Fruit fly (Drosophila melanogaster) whole organism, embryonic: Measurements from ENCODE around the gene TwdlE.

Source experiments
- B-H2 ChIP-seq: fragments of 200-800 bp; sonication (Bioruptor generic); optimal IDR thresholded peaks from 2 replicates; lab custom pipeline; 2018; ENCODE audit warnings: missing biosample characterization, mild to moderate bottlenecking, missing genetic modification characterization
- CG11723 ChIP-seq: fragments of 200-800 bp; sonication (Bioruptor generic); optimal IDR thresholded peaks from 2 replicates; lab custom pipeline; 2017; ENCODE audit warnings: missing biosample characterization, mild to moderate bottlenecking, missing genetic modification characterization
- CG12155 ChIP-seq: fragments of 200-800 bp; sonication (Bioruptor generic); optimal IDR thresholded peaks from 3 replicates; lab custom pipeline; 2016; ENCODE audit warnings: missing biosample characterization, missing genetic modification characterization
- CG13123 ChIP-seq: fragments of 200-800 bp; sonication (Bioruptor generic); optimal IDR thresholded peaks from 2 replicates; lab custom pipeline; 2016; ENCODE audit warnings: missing biosample characterization, missing genetic modification characterization
- CG13296 ChIP-seq: fragments of 200-800 bp; sonication (Bioruptor generic); optimal IDR thresholded peaks from 3 replicates; lab custom pipeline; 2018; ENCODE audit warnings: missing biosample characterization, mild to moderate bottlenecking, missing genetic modification characterization
- CG13894 ChIP-seq: fragments of 200-800 bp; sonication (Bioruptor generic); optimal IDR thresholded peaks from 3 replicates; lab custom pipeline; 2018; ENCODE audit warnings: missing biosample characterization, mild to moderate bottlenecking, missing genetic modification characterization, moderate library complexity
- CG14710 ChIP-seq: fragments of 200-800 bp; sonication (Bioruptor generic); optimal IDR thresholded peaks from 3 replicates; lab custom pipeline; 2019; ENCODE audit warnings: missing biosample characterization, mild to moderate bottlenecking, missing genetic modification characterization, moderate library complexity
- CG14965 ChIP-seq: fragments of 200-800 bp; sonication (Bioruptor generic); optimal IDR thresholded peaks from 2 replicates; lab custom pipeline; 2016; ENCODE audit warnings: missing biosample characterization, missing genetic modification characterization, borderline replicate concordance
- CG16863 ChIP-seq: fragments of 200-800 bp; sonication (Bioruptor generic); optimal IDR thresholded peaks from 3 replicates; lab custom pipeline; 2016; ENCODE audit warnings: missing biosample characterization, missing genetic modification characterization
- CG1792 ChIP-seq: fragments of 200-800 bp; sonication (Bioruptor generic); optimal IDR thresholded peaks from 2 replicates; lab custom pipeline; 2016; ENCODE audit warnings: missing biosample characterization, missing genetic modification characterization
- CG2199 ChIP-seq: fragments of 200-800 bp; sonication (Bioruptor generic); IDR thresholded peaks from 3 replicates; pipeline ENCODE4 v1.3.6; 2022; ENCODE audit warnings: missing biosample characterization, missing genetic modification characterization
- CG34376 ChIP-seq: fragments of 200-800 bp; sonication (Bioruptor generic); optimal IDR thresholded peaks from 2 replicates; lab custom pipeline; 2018; ENCODE audit warnings: missing biosample characterization, mild to moderate bottlenecking, missing genetic modification characterization
- CG4617 ChIP-seq: fragments of 200-800 bp; sonication (Bioruptor generic); optimal IDR thresholded peaks from 3 replicates; lab custom pipeline; 2016; ENCODE audit warnings: missing biosample characterization, missing genetic modification characterization, borderline replicate concordance
- CG4730 ChIP-seq: fragments of 200-800 bp; sonication (Bioruptor generic); IDR thresholded peaks from 2 replicates; pipeline ENCODE4 v1.3.6; 2022; ENCODE audit warnings: missing biosample characterization, missing genetic modification characterization
- CG6654 ChIP-seq: fragments of 200-800 bp; sonication (Bioruptor generic); optimal IDR thresholded peaks from 2 replicates; lab custom pipeline; 2017; ENCODE audit warnings: missing biosample characterization, mild to moderate bottlenecking, missing genetic modification characterization
- CG8089 ChIP-seq: fragments of 200-800 bp; sonication (Bioruptor generic); optimal IDR thresholded peaks from 3 replicates; lab custom pipeline; 2016; ENCODE audit warnings: missing biosample characterization, missing genetic modification characterization
- CG8924 ChIP-seq: fragments of 200-800 bp; optimal IDR thresholded peaks from 3 replicates; lab custom pipeline; 2019; ENCODE audit warnings: missing biosample characterization, mild to moderate bottlenecking, missing genetic modification characterization, moderate library complexity
- Camta ChIP-seq: fragments of 200-800 bp; sonication (Bioruptor generic); optimal IDR thresholded peaks from 2 replicates; lab custom pipeline; 2016; ENCODE audit warnings: missing biosample characterization, missing genetic modification characterization
- CrebB ChIP-seq: fragments of 200-800 bp; sonication (Bioruptor generic); optimal IDR thresholded peaks from 3 replicates; lab custom pipeline; 2018; ENCODE audit warnings: missing biosample characterization, mild to moderate bottlenecking, missing genetic modification characterization
- Dbx ChIP-seq: fragments of 200-800 bp; sonication (Bioruptor generic); IDR thresholded peaks from 3 replicates; pipeline ENCODE4 v1.3.6; 2022; ENCODE audit warnings: missing biosample characterization, missing genetic modification characterization
- HmgZ ChIP-seq: fragments of 200-800 bp; sonication (Bioruptor generic); optimal IDR thresholded peaks from 2 replicates; lab custom pipeline; 2018; ENCODE audit warnings: missing biosample characterization, mild to moderate bottlenecking, missing genetic modification characterization
- Hsf ChIP-seq: fragments of 200-800 bp; sonication (Bioruptor generic); optimal IDR thresholded peaks from 3 replicates; lab custom pipeline; 2016; ENCODE audit warnings: missing biosample characterization, missing genetic modification characterization
- Kr ChIP-seq: fragments of 200-800 bp; sonication (Bioruptor generic); optimal IDR thresholded peaks from 2 replicates; lab custom pipeline; 2017; ENCODE audit warnings: missing biosample characterization, mild to moderate bottlenecking, missing genetic modification characterization
- MESR4 ChIP-seq: fragments of 200-800 bp; sonication (Bioruptor generic); optimal IDR thresholded peaks from 2 replicates; lab custom pipeline; 2018; ENCODE audit warnings: missing biosample characterization, mild to moderate bottlenecking, missing genetic modification characterization, moderate library complexity
- NfI ChIP-seq: fragments of 200-800 bp; sonication (Bioruptor generic); optimal IDR thresholded peaks from 3 replicates; lab custom pipeline; 2018; ENCODE audit warnings: missing biosample characterization, mild to moderate bottlenecking, missing genetic modification characterization, moderate library complexity
- PHDP ChIP-seq: fragments of 200-800 bp; sonication (Bioruptor generic); optimal IDR thresholded peaks from 3 replicates; lab custom pipeline; 2018; ENCODE audit warnings: missing biosample characterization, mild to moderate bottlenecking, missing genetic modification characterization, moderate library complexity
- TFAM ChIP-seq: fragments of 200-800 bp; sonication (Bioruptor generic); optimal IDR thresholded peaks from 2 replicates; lab custom pipeline; 2017; ENCODE audit warnings: missing biosample characterization, missing genetic modification characterization, inconsistent platforms
- Usf ChIP-seq: fragments of 200-800 bp; sonication (Bioruptor generic); optimal IDR thresholded peaks from 2 replicates; lab custom pipeline; 2017; ENCODE audit warnings: missing genotype, missing biosample characterization, missing genetic modification characterization
- ash1 ChIP-seq: fragments of 200-800 bp; sonication (Bioruptor generic); optimal IDR thresholded peaks from 2 replicates; lab custom pipeline; 2018; ENCODE audit warnings: missing biosample characterization, mild to moderate bottlenecking, missing genetic modification characterization
- chn ChIP-seq: fragments of 200-800 bp; sonication (Bioruptor generic); optimal IDR thresholded peaks from 2 replicates; lab custom pipeline; 2016; ENCODE audit warnings: missing biosample characterization, missing genetic modification characterization
- da ChIP-seq: fragments of 200-800 bp; sonication (Bioruptor generic); optimal IDR thresholded peaks from 2 replicates; lab custom pipeline; 2016; ENCODE audit warnings: missing biosample characterization, missing genetic modification characterization
- disco-r ChIP-seq: fragments of 200-800 bp; sonication (Bioruptor generic); optimal IDR thresholded peaks from 2 replicates; lab custom pipeline; 2016; ENCODE audit warnings: missing biosample characterization, missing genetic modification characterization
- emc ChIP-seq: fragments of 200-800 bp; sonication (Bioruptor generic); optimal IDR thresholded peaks from 2 replicates; lab custom pipeline; 2016; ENCODE audit warnings: missing biosample characterization, missing genetic modification characterization
- gce ChIP-seq: fragments of 200-800 bp; sonication (Bioruptor generic); IDR thresholded peaks from 3 replicates; pipeline ENCODE4 v1.3.6; 2022; ENCODE audit warnings: missing biosample characterization, missing genetic modification characterization
- gcm2 ChIP-seq: fragments of 200-800 bp; sonication (Bioruptor generic); optimal IDR thresholded peaks from 2 replicates; lab custom pipeline; 2016; ENCODE audit warnings: missing biosample characterization, missing genetic modification characterization
- gro ChIP-seq: fragments of 200-800 bp; sonication (Bioruptor generic); optimal IDR thresholded peaks from 2 replicates; lab custom pipeline; 2016; ENCODE audit warnings: missing biosample characterization, missing genetic modification characterization
- inv ChIP-seq: fragments of 200-800 bp; sonication (Bioruptor generic); IDR thresholded peaks from 2 replicates; pipeline ENCODE4 v1.3.6; 2022; ENCODE audit warnings: missing biosample characterization, missing genetic modification characterization; ENCODE audit not compliant: partially characterized antibody
- jumu ChIP-seq: fragments of 200-800 bp; sonication (Bioruptor generic); optimal IDR thresholded peaks from 3 replicates; lab custom pipeline; 2016; ENCODE audit warnings: missing biosample characterization, missing genetic modification characterization
- luna ChIP-seq: fragments of 200-800 bp; sonication (Bioruptor generic); optimal IDR thresholded peaks from 2 replicates; lab custom pipeline; 2016; ENCODE audit warnings: missing biosample characterization, missing genetic modification characterization
- maf-S ChIP-seq: fragments of 200-800 bp; sonication (Bioruptor generic); optimal IDR thresholded peaks from 2 replicates; lab custom pipeline; 2016; ENCODE audit warnings: missing biosample characterization, missing genetic modification characterization
- org-1 ChIP-seq: fragments of 200-800 bp; sonication (Bioruptor generic); optimal IDR thresholded peaks from 2 replicates; lab custom pipeline; 2017; ENCODE audit warnings: missing biosample characterization, missing genetic modification characterization
- schlank ChIP-seq: fragments of 200-800 bp; sonication (Bioruptor generic); optimal IDR thresholded peaks from 2 replicates; lab custom pipeline; 2018; ENCODE audit warnings: missing biosample characterization, mild to moderate bottlenecking, missing genetic modification characterization
- sens ChIP-seq: fragments of 200-800 bp; sonication (Bioruptor generic); peaks from one replicate; lab custom pipeline; 2016; ENCODE audit warnings: missing biosample characterization, missing genetic modification characterization
- ssp ChIP-seq: fragments of 200-800 bp; sonication (Bioruptor generic); IDR thresholded peaks from 2 replicates; pipeline ENCODE4 v1.3.6; 2022; ENCODE audit warnings: missing biosample characterization, missing genetic modification characterization
- tap ChIP-seq: fragments of 200-800 bp; optimal IDR thresholded peaks from 3 replicates; lab custom pipeline; 2019; ENCODE audit warnings: missing biosample characterization, mild to moderate bottlenecking, missing genetic modification characterization, moderate library complexity
- tio ChIP-seq: fragments of 200-800 bp; sonication (Bioruptor generic); optimal IDR thresholded peaks from 2 replicates; lab custom pipeline; 2017; ENCODE audit warnings: missing biosample characterization, missing genetic modification characterization, inconsistent platforms
- tna ChIP-seq: fragments of 200-800 bp; sonication (Bioruptor generic); IDR thresholded peaks from 2 replicates; pipeline ENCODE4 v1.3.6; 2022; ENCODE audit warnings: missing biosample characterization, missing genetic modification characterization; ENCODE audit not compliant: partially characterized antibody
- trem ChIP-seq: fragments of 200-800 bp; optimal IDR thresholded peaks from 3 replicates; lab custom pipeline; 2019; ENCODE audit warnings: missing biosample characterization, mild to moderate bottlenecking, missing genetic modification characterization, moderate library complexity
- zf30C ChIP-seq: fragments of 200-800 bp; sonication (Bioruptor generic); optimal IDR thresholded peaks from 3 replicates; lab custom pipeline; 2018; ENCODE audit warnings: missing biosample characterization, mild to moderate bottlenecking, missing genetic modification characterization
- zfh1 ChIP-seq: fragments of 200-800 bp; sonication (Bioruptor generic); IDR thresholded peaks from 3 replicates; pipeline ENCODE4 v1.3.6; 2022; ENCODE audit warnings: missing biosample characterization, missing genetic modification characterization

Gene TwdlE

DNA sequence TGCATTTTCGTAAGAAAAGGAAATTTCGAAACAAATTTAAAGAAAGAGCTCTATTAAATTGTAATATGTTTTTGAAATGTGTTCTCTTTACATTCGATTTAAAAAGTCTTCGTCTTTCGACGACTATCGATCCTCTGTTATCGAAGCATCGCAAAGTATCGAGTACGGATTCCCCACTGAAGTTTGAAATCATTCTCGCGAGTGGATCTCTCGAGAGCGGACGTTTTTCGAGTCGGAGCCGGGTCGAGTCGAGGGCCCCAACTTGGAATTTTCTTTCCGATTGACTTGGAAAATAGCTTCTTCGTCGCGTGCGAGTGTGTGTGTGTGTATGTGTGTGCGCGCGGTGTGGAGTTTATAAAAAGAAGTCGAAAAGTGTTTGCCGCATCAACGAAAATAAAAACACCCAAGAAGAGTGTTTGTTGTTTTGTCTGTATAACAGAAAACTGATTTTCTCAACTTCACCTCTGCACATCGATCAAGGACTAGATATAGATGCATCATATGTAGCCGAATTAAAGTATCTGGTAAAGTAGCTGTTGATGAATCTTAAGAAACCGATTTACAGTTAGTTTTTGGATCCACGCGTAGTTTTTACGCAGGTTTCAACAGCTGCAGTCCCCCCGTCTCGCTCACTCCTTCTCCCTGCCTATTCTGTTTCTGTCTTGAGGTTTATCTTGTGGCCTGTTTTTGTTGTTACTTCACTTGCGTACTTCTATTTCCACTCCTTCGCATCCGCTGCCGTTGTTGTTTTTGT lies 49.2 kb downstream of the TwdlE start, which contains the start of gene LanB1 (continued):
- TF ChIP-seq inv (GFP tag; lab: Robert Waterston, UW) (peak; percentile 31; the same call in 1 of the 2 replicates), CG13123 (GFP tag; lab: Kevin White, UChicago) (no peak), Usf (GFP tag; lab: Kevin White, UChicago) (no peak), Dbx (GFP tag; lab: Robert Waterston, UW) (0 out of 3 replicates have a peak, but pooled peaks have one; percentile 27), chn (GFP tag; lab: Kevin White, UChicago) (no peak), CG8924 (tag; lab: Kevin White, UChicago) (peak; percentile 3), B-H2 (GFP tag; lab: Kevin White, UChicago) (no peak), jumu (no peak), CG34376 (GFP tag; lab: Kevin White, UChicago) (no peak), CG6654 (GFP tag; lab: Kevin White, UChicago) (no peak), MESR4 (peak; percentile 26), sens (GFP tag; lab: Kevin White, UChicago) (peak; percentile 73), tna (GFP tag; lab: Robert Waterston, UW) (peak; percentile 55; the same call in 1 of the 2 replicates), PHDP (tag; lab: Kevin White, UChicago) (no peak), CG1792 (GFP tag; lab: Kevin White, UChicago) (no peak), CG11723 (no peak), maf-S (no peak), CG16863 (GFP tag; lab: Kevin White, UChicago) (peak; percentile 99), da (GFP tag; lab: Kevin White, UChicago) (peak; percentile 13), zf30C (GFP tag; lab: Kevin White, UChicago) (no peak), Hsf (GFP tag; lab: Kevin White, UChicago) (no peak), disco-r (GFP tag; lab: Kevin White, UChicago) (no peak), CrebB (tag; lab: Kevin White, UChicago) (peak; percentile 27), luna (GFP tag; lab: Kevin White, UChicago) (no peak), gro (GFP tag; lab: Kevin White, UChicago) (peak; percentile 40), zfh1 (GFP tag; lab: Robert Waterston, UW) (no peak; the same call in 2 of the 3 replicates), Camta (no peak), CG4617 (no peak), org-1 (GFP tag; lab: Kevin White, UChicago) (no peak), emc (no peak), CG12155 (GFP tag; lab: Kevin White, UChicago) (no peak), CG2199 (peak; percentile 45; the same call in 2 of the 3 replicates), HmgZ (tag; lab: Kevin White, UChicago) (no peak), CG13894 (tag; lab: Kevin White, UChicago) (peak; percentile 52), NfI (GFP tag; lab: Kevin White, UChicago) (no peak), CG14710 (tag; lab: Kevin White, UChicago) (no peak), Kr (peak; percentile 18), CG8089 (no peak), gce (GFP tag; lab: Robert Waterston, UW) (peak; percentile 16; the same call in 1 of the 3 replicates), trem (tag; lab: Kevin White, UChicago) (peak; percentile 39), CG13296 (GFP tag; lab: Kevin White, UChicago) (no peak), gcm2 (GFP tag; lab: Kevin White, UChicago) (no peak), ssp (GFP tag; lab: Robert Waterston, UW) (no peak), ash1 (GFP tag; lab: Kevin White, UChicago) (no peak), CG4730 (GFP tag; lab: Robert Waterston, UW) (no peak), TFAM (GFP tag; lab: Kevin White, UChicago) (no peak), tio (GFP tag; lab: Kevin White, UChicago) (no peak), CG14965 (GFP tag; lab: Kevin White, UChicago) (no peak), tap (no peak), schlank (no peak)
